Worm (Caenorhabditis elegans): ENCODE results near the gene srx-104.
A peak's percentile ranks its signal among the peaks of the same experiment; 100 is the strongest.

- TF ChIP-seq snpc-4 (GFP tag; optimal IDR thresholded peaks at IDR 0.05) (no peak), snpc-4 (tag; optimal IDR thresholded peaks at IDR 0.05) (no peak), B0019.2 (GFP tag; conservative IDR thresholded peaks at IDR 0.05) (no peak), rcor-1 (GFP tag; IDR thresholded peaks at IDR 0.05) (no peak), fkh-3 (tag; optimal IDR thresholded peaks at IDR 0.05) (no peak), aptf-3 (GFP tag; IDR thresholded peaks at IDR 0.05) (no peak), athp-1 (tag; optimal IDR thresholded peaks at IDR 0.05) (no peak), ztf-25 (GFP tag; IDR thresholded peaks at IDR 0.05) (no peak), tbp1 (GFP tag; optimal IDR thresholded peaks at IDR 0.05) (peak; percentile 29), madf-6 (GFP tag; IDR thresholded peaks at IDR 0.05) (no peak)
These were observed 44.3 kb upstream of the srx-104 start, which contains the start of gene nta-1 for ce11 chrII:3743684-3744200.

Data from whole organism, young adult.